Fruit fly (Drosophila melanogaster) whole organism, larva: Measurements from ENCODE around the gene SMC6.

Experiments
- noc ChIP-seq: fragments of 200-800 bp; sonication (Bioruptor generic); optimal IDR thresholded peaks from 3 replicates; lab custom pipeline; 2019; ENCODE audit warnings: missing biosample characterization, mild to moderate bottlenecking, missing genetic modification characterization, moderate library complexity

SMC6 gene

dm6 chr3R:24216017-24216416 lies 22.8 kb upstream of the SMC6 start:
- TF ChIP-seq noc (tag; lab: Kevin White, UChicago), result no peak

- TF ChIP-seq noc (tag; lab: Kevin White, UChicago), result no peak
Measured at dm6 chr3R:24213644-24214043, 20.4 kb upstream of the SMC6 start.

dm6 chr3R:24206341-24207114 lies 13.3 kb upstream of the SMC6 start:
- TF ChIP-seq noc (tag; lab: Kevin White, UChicago), result no peak

- no peak for TF ChIP-seq noc (tag; lab: Kevin White, UChicago)
Measured at dm6 chr3R:24205935-24206334, 12.7 kb upstream of the SMC6 start.

- TF ChIP-seq noc (tag; lab: Kevin White, UChicago), result no peak
Measured at dm6 chr3R:24205234-24205894, 12.1 kb upstream of the SMC6 start.

dm6 chr3R:24204022-24204421 lies 10.8 kb upstream of the SMC6 start:
- TF ChIP-seq noc (tag; lab: Kevin White, UChicago), result no peak

- no peak for TF ChIP-seq noc (tag; lab: Kevin White, UChicago)
Measured at dm6 chr3R:24203426-24203825, 10.2 kb upstream of the SMC6 start.

- TF ChIP-seq noc (tag; lab: Kevin White, UChicago), result no peak
Measured at dm6 chr3R:24202723-24203122, 9.5 kb upstream of the SMC6 start.

dm6 chr3R:24188619-24189018 lies 4.6 kb downstream of the SMC6 start, which contains the start of gene CG5515:
Gene CG5515, minus strand, starts transcription at chr3R:24188896.
- TF ChIP-seq noc (tag; lab: Kevin White, UChicago), result no peak

- TF ChIP-seq noc (tag; lab: Kevin White, UChicago), result no peak
Measured at dm6 chr3R:24186188-24186587, 7.0 kb downstream of the SMC6 start, which contains the start of gene mora. Gene mora, plus strand, starts transcription at chr3R:24186359.

- no peak for TF ChIP-seq noc (tag; lab: Kevin White, UChicago)
Measured at dm6 chr3R:24172379-24172778, 20.8 kb downstream of the SMC6 start, which contains the start of gene CG13606. Gene CG13606, plus strand, starts transcription at chr3R:24172628.

- no peak for TF ChIP-seq noc (tag; lab: Kevin White, UChicago)
Measured at dm6 chr3R:24169362-24169761, 23.9 kb downstream of the SMC6 start, which contains the start of gene CG5510. Gene CG5510, minus strand, starts transcription at chr3R:24169562.

- TF ChIP-seq noc (tag; lab: Kevin White, UChicago), result peak; percentile 69
Measured at dm6 chr3R:24163556-24164022, 29.6 kb downstream of the SMC6 start, which contains the start of gene Apc2. Gene Apc2, plus strand, starts transcription at chr3R:24163966.

dm6 chr3R:24162774-24163555 lies 30.3 kb downstream of the SMC6 start, which contains the start of gene mRpS24:
Gene mRpS24, minus strand, starts transcription at chr3R:24163545.
- no peak for TF ChIP-seq noc (tag; lab: Kevin White, UChicago)

- peak; percentile 79 for TF ChIP-seq noc (tag; lab: Kevin White, UChicago)
Measured at dm6 chr3R:24161173-24161811, 31.9 kb downstream of the SMC6 start, which contains the start of the genes Myo95E and TBC1d7. Gene Myo95E, minus strand, starts transcription at chr3R:24161498. Gene TBC1d7, plus strand, starts transcription at chr3R:24161727.
